Worm (Caenorhabditis elegans): ENCODE results near the gene B0507.6.

B0507.6 gene

ce11 chrV:8785526-8785925 lies 39.6 kb downstream of the B0507.6 start:
- TF ChIP-seq lsy-2 (tag; optimal IDR thresholded peaks at IDR 0.05) (peak in 1 of 2 experiments; percentile 21), snu-23 (GFP tag; optimal IDR thresholded peaks at IDR 0.05) (peak; percentile 18), skn-1 (tag; optimal IDR thresholded peaks at IDR 0.05) (no peak), egl-27 (tag; optimal IDR thresholded peaks at IDR 0.05) (no peak), rnt-1 (tag; optimal IDR thresholded peaks at IDR 0.05) (peak; percentile 49), ceh-8 (GFP tag; optimal IDR thresholded peaks at IDR 0.05) (peak; percentile 39), swsn-7 (tag; optimal IDR thresholded peaks at IDR 0.05) (peak; percentile 14), mdl-1 (tag; optimal IDR thresholded peaks at IDR 0.05) (peak in 1 of 2 experiments; percentile 18), lin-15B (tag; optimal IDR thresholded peaks at IDR 0.05) (no peak), nhr-90 (tag; optimal IDR thresholded peaks at IDR 0.05; ENCODE audit: poor library complexity) (peak; percentile 29), sox-4 (tag; optimal IDR thresholded peaks at IDR 0.05) (no peak), lin-35 (GFP tag; optimal IDR thresholded peaks at IDR 0.05) (peak in 1 of 2 experiments; percentile 19), nhr-47 (tag; optimal IDR thresholded peaks at IDR 0.05) (no peak), ceh-63 (GFP tag; optimal IDR thresholded peaks at IDR 0.05) (no peak), dsc-1 (tag; optimal IDR thresholded peaks at IDR 0.05) (peak; percentile 29), lin-14 (GFP tag; optimal IDR thresholded peaks at IDR 0.05) (peak; percentile 66), nhr-12 (tag; optimal IDR thresholded peaks at IDR 0.05) (no peak), mep-1 (tag; optimal IDR thresholded peaks at IDR 0.05) (no peak), sptf-1 (tag; optimal IDR thresholded peaks at IDR 0.05) (no peak), nhr-71 (tag; optimal IDR thresholded peaks at IDR 0.05) (peak; percentile 48), efl-1 (optimal IDR thresholded peaks at IDR 0.05) (no peak), efl-1 (GFP tag; optimal IDR thresholded peaks at IDR 0.05 in 1 of 2) (peak in 1 of 2 experiments; percentile 70), jun-1 (tag; optimal IDR thresholded peaks at IDR 0.05) (peak; percentile 1), C16A3.4 (tag; optimal IDR thresholded peaks at IDR 0.05) (peak; percentile 13)

ce11 chrV:8786245-8786644 lies 40.3 kb downstream of the B0507.6 start, which contains the start of gene sup-37:
TSS of gene sup-37 (plus strand) at chrV:8786545.
- TF ChIP-seq nhr-19 (GFP tag; conservative IDR thresholded peaks at IDR 0.05) (no peak), nhr-77 (tag; optimal IDR thresholded peaks at IDR 0.05) (no peak), fkh-8 (tag; optimal IDR thresholded peaks at IDR 0.05) (no peak), ceh-82 (tag; optimal IDR thresholded peaks at IDR 0.05) (no peak), nhr-76 (tag; optimal IDR thresholded peaks at IDR 0.05) (no peak), elt-2 (tag; optimal IDR thresholded peaks at IDR 0.05) (no peak), C04F5.9 (tag; optimal IDR thresholded peaks at IDR 0.05) (no peak)

- TF ChIP-seq skn-1 (tag; optimal IDR thresholded peaks at IDR 0.05) = no peak
- no peak for TF ChIP-seq elt-2 (tag; optimal IDR thresholded peaks at IDR 0.05)
- TF ChIP-seq mab-9 (GFP tag; IDR thresholded peaks at IDR 0.05) = no peak
- no peak for TF ChIP-seq zag-1 (tag; optimal IDR thresholded peaks at IDR 0.05)
- no peak for TF ChIP-seq fkh-4 (tag; optimal IDR thresholded peaks at IDR 0.05; ENCODE audit: borderline replicate concordance)
- no peak for TF ChIP-seq nhr-47 (tag; optimal IDR thresholded peaks at IDR 0.05)
Measured at ce11 chrV:8789345-8789744, 43.4 kb downstream of the B0507.6 start.

- TF ChIP-seq swsn-7 (tag; optimal IDR thresholded peaks at IDR 0.05) = no peak
- TF ChIP-seq tlp-1 (tag; optimal IDR thresholded peaks at IDR 0.05) = no peak
- TF ChIP-seq elt-3 (tag; optimal IDR thresholded peaks at IDR 0.05) = no peak
- TF ChIP-seq ets-5 (GFP tag; IDR thresholded peaks at IDR 0.05) = no peak
- TF ChIP-seq nhr-47 (tag; optimal IDR thresholded peaks at IDR 0.05) = no peak
- TF ChIP-seq lin-35 (GFP tag; optimal IDR thresholded peaks at IDR 0.05) = no peak
- TF ChIP-seq fkh-10 (GFP tag; optimal IDR thresholded peaks at IDR 0.05) = no peak
- TF ChIP-seq elt-2 (tag; optimal IDR thresholded peaks at IDR 0.05) = no peak
- TF ChIP-seq sptf-1 (tag; optimal IDR thresholded peaks at IDR 0.05) = no peak
- TF ChIP-seq snpc-4 (tag; optimal IDR thresholded peaks at IDR 0.05) = no peak
- TF ChIP-seq nhr-84 (tag; optimal IDR thresholded peaks at IDR 0.05) = no peak
- TF ChIP-seq ztf-11 (tag; optimal IDR thresholded peaks at IDR 0.05) = no peak
Measured at ce11 chrV:8792814-8793213, 46.9 kb downstream of the B0507.6 start.

Data from whole organism, L1 larva.